Worm (Caenorhabditis elegans) whole organism, L4/young adult: ENCODE measurements around the gene nspg-11.

Experiments used
- dao-5 ChIP-seq: sonication (generic microtip); optimal IDR thresholded peaks from 2 replicates; lab custom pipeline; 2016; ENCODE audit warnings: missing genotype, missing genetic modification characterization, moderate library complexity, missing compliant biosample characterization
- him-1 ChIP-seq: sonication (generic microtip); optimal IDR thresholded peaks from 2 replicates; lab custom pipeline; 2016; ENCODE audit warnings: missing genotype, missing genetic modification reagents, missing genetic modification characterization, missing compliant biosample characterization

- no peak for TF ChIP-seq him-1 (tag; lab: Kevin White, UChicago)
- TF ChIP-seq dao-5 (tag; lab: Kevin White, UChicago): no peak
These were observed 5.7 kb downstream of the nspg-11 start for ce11 chrIV:9318147-9318546.
